Fruit fly (Drosophila melanogaster) whole organism, wandering third instar larva: Measurements from ENCODE around the gene CG43294.

Experiments
- Abd-B ChIP-seq: fragments of >200 bp; optimal IDR thresholded peaks from 2 replicates; lab custom pipeline; 2017; ENCODE audit warnings: missing biosample characterization, missing genetic modification characterization
- dsf ChIP-seq: sonication (Bioruptor generic); optimal IDR thresholded peaks from 2 replicates; lab custom pipeline; 2016; ENCODE audit warnings: missing biosample characterization, missing genetic modification characterization, borderline replicate concordance
- sv ChIP-seq: fragments of 200-800 bp; sonication (Bioruptor generic); optimal IDR thresholded peaks from 3 replicates; lab custom pipeline; 2016; ENCODE audit warnings: missing biosample characterization, missing genetic modification characterization

DNA sequence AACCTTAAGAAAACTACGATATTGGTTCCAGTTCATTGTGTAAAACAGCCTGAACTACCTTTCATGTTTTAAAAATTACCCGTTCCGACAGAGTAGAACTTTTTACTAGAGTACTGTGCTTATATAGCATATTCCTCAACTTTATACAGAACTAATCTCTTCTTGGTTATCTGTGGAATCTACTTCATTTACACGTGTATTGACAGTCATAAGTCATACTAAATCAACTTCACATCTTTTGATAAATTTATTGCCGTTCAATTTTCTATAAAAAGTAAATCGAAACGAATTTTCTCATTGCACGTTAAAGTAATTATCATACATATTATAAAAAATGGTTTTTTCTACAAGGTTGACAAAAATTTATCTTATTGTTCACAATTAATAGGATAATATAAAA is 15.6 kb downstream of the CG43294 start, which contains the start of gene CG42397:
- TF ChIP-seq dsf (no peak), Abd-B (no peak), sv (no peak)
